Fruit fly (Drosophila melanogaster) whole organism, embryonic: Measurements from ENCODE around the gene CG34398.

Experiments used
- Asciz ChIP-seq: fragments of 200-800 bp; sonication (Bioruptor generic); optimal IDR thresholded peaks from 2 replicates; lab custom pipeline; 2017; ENCODE audit warnings: missing biosample characterization, mild to moderate bottlenecking, missing genetic modification characterization, missing genetic modification reagents
- BtbVII ChIP-seq: fragments of 200-800 bp; sonication (Bioruptor generic); optimal IDR thresholded peaks from 3 replicates; lab custom pipeline; 2017; ENCODE audit warnings: missing biosample characterization, mild to moderate bottlenecking, missing genetic modification characterization
- CG10366 ChIP-seq: fragments of 200-800 bp; sonication (Bioruptor generic); IDR thresholded peaks from 2 replicates; pipeline ENCODE4 v1.3.6; 2022; ENCODE audit warnings: missing biosample characterization, missing genetic modification characterization
- CG12071 ChIP-seq: fragments of 200-800 bp; sonication (Bioruptor generic); optimal IDR thresholded peaks from 3 replicates; lab custom pipeline; 2018; ENCODE audit warnings: missing biosample characterization, mild to moderate bottlenecking, missing genetic modification characterization
- CG12219 ChIP-seq: fragments of 200-800 bp; sonication (Bioruptor generic); optimal IDR thresholded peaks from 3 replicates; lab custom pipeline; 2018; ENCODE audit warnings: missing biosample characterization, mild to moderate bottlenecking, missing genetic modification characterization
- CG12299 ChIP-seq: fragments of 200-800 bp; sonication (Bioruptor generic); optimal IDR thresholded peaks from 2 replicates; lab custom pipeline; 2018; ENCODE audit warnings: missing biosample characterization, mild to moderate bottlenecking, missing genetic modification characterization
- CG13424 ChIP-seq: fragments of 200-800 bp; sonication (Bioruptor generic); optimal IDR thresholded peaks from 2 replicates; lab custom pipeline; 2019; ENCODE audit warnings: missing biosample characterization, mild to moderate bottlenecking, missing genetic modification characterization, moderate library complexity
- CG14860 ChIP-seq: fragments of 200-800 bp; sonication (Bioruptor generic); IDR thresholded peaks from 3 replicates; pipeline ENCODE4 v1.3.6; 2022; ENCODE audit warnings: missing biosample characterization, missing genetic modification characterization; ENCODE audit not compliant: partially characterized antibody
- CG17568 ChIP-seq: fragments of 200-800 bp; sonication (Bioruptor generic); optimal IDR thresholded peaks from 2 replicates; lab custom pipeline; 2018; ENCODE audit warnings: missing biosample characterization, mild to moderate bottlenecking, missing genetic modification characterization, moderate library complexity
- CG1792 ChIP-seq: fragments of 200-800 bp; sonication (Bioruptor generic); optimal IDR thresholded peaks from 2 replicates; lab custom pipeline; 2016; ENCODE audit warnings: missing biosample characterization, missing genetic modification characterization
- CG18764 ChIP-seq: fragments of 200-800 bp; sonication (Bioruptor generic); optimal IDR thresholded peaks from 3 replicates; lab custom pipeline; 2016; ENCODE audit warnings: missing biosample characterization, missing genetic modification characterization
- CG3281 ChIP-seq: fragments of 200-800 bp; sonication (Bioruptor generic); optimal IDR thresholded peaks from 3 replicates; lab custom pipeline; 2017; ENCODE audit warnings: missing biosample characterization, mild to moderate bottlenecking, missing genetic modification characterization
- CG43689 ChIP-seq: fragments of 200-800 bp; sonication (Bioruptor generic); IDR thresholded peaks from 2 replicates; pipeline ENCODE4 v1.3.6; 2022; ENCODE audit warnings: missing biosample characterization, missing genetic modification characterization
- CG8281 ChIP-seq: fragments of 200-800 bp; sonication (Bioruptor generic); optimal IDR thresholded peaks from 2 replicates; lab custom pipeline; 2018; ENCODE audit warnings: missing biosample characterization, mild to moderate bottlenecking, missing genetic modification characterization, moderate library complexity
- CG8290 ChIP-seq, 3 experiments: fragments of 200-800 bp; sonication (Bioruptor generic); optimal IDR thresholded peaks; 2 replicates each; lab custom pipeline; 2016 to 2019; ENCODE audit warnings: missing biosample characterization in 3 of 3, missing genetic modification characterization in 3 of 3, mild to moderate bottlenecking in 2 of 3, moderate library complexity in 1 of 3
- Deaf1 ChIP-seq: fragments of 200-800 bp; optimal IDR thresholded peaks from 3 replicates; lab custom pipeline; 2019; ENCODE audit warnings: missing biosample characterization, mild to moderate bottlenecking, missing genetic modification characterization, moderate library complexity
- Eip74EF ChIP-seq, 2 experiments: fragments of 200-800 bp in 1 of 2; fragments of >200 bp in 1 of 2; sonication (Bioruptor generic) in 1 of 2; optimal IDR thresholded peaks; 2 replicates each; lab custom pipeline; 2017 to 2019; ENCODE audit warnings: missing biosample characterization in 2 of 2, missing genetic modification characterization in 2 of 2, mild to moderate bottlenecking in 1 of 2, moderate library complexity in 1 of 2
- Ets65A ChIP-seq: fragments of 200-800 bp; sonication (Bioruptor generic); peaks from one replicate; lab custom pipeline; 2016; ENCODE audit warnings: missing biosample characterization, missing genetic modification characterization
- Fer1 ChIP-seq: fragments of 200-800 bp; sonication (Bioruptor generic); optimal IDR thresholded peaks from 2 replicates; lab custom pipeline; 2017; ENCODE audit warnings: missing biosample characterization, mild to moderate bottlenecking, missing genetic modification characterization
- Fer3 ChIP-seq: fragments of 200-800 bp; sonication (Bioruptor generic); optimal IDR thresholded peaks from 2 replicates; lab custom pipeline; 2018; ENCODE audit warnings: missing biosample characterization, mild to moderate bottlenecking, missing genetic modification characterization, moderate library complexity
- Hmr ChIP-seq: fragments of 200-800 bp; sonication (Bioruptor generic); optimal IDR thresholded peaks from 3 replicates; lab custom pipeline; 2017; ENCODE audit warnings: mild to moderate bottlenecking, missing biosample characterization, missing genetic modification reagents, missing genetic modification characterization
- Hr78 ChIP-seq, 2 experiments: fragments of 200-800 bp in 1 of 2; fragments of >200 bp in 1 of 2; sonication (Bioruptor generic) in 1 of 2; optimal IDR thresholded peaks; 2 replicates each; lab custom pipeline; 2017 to 2019; ENCODE audit warnings: missing biosample characterization in 2 of 2, missing genetic modification characterization in 2 of 2, mild to moderate bottlenecking in 1 of 2, moderate library complexity in 1 of 2
- Med ChIP-seq: fragments of 200-800 bp; sonication (Bioruptor generic); peaks from one replicate; lab custom pipeline; 2016; ENCODE audit warnings: missing biosample characterization, missing genetic modification characterization, mild to moderate bottlenecking, inconsistent platforms, moderate library complexity
- PHDP ChIP-seq: fragments of 200-800 bp; sonication (Bioruptor generic); optimal IDR thresholded peaks from 3 replicates; lab custom pipeline; 2018; ENCODE audit warnings: missing biosample characterization, mild to moderate bottlenecking, missing genetic modification characterization, moderate library complexity
- Sox100B ChIP-seq: fragments of 200-800 bp; sonication (Bioruptor generic); optimal IDR thresholded peaks from 3 replicates; lab custom pipeline; 2018; ENCODE audit warnings: missing biosample characterization, mild to moderate bottlenecking, missing genetic modification characterization
- TFAM ChIP-seq: fragments of 200-800 bp; sonication (Bioruptor generic); optimal IDR thresholded peaks from 2 replicates; lab custom pipeline; 2017; ENCODE audit warnings: missing biosample characterization, missing genetic modification characterization, inconsistent platforms
- Xbp1 ChIP-seq: fragments of 200-800 bp; sonication (Bioruptor generic); optimal IDR thresholded peaks from 3 replicates; lab custom pipeline; 2016; ENCODE audit warnings: missing biosample characterization, mild to moderate bottlenecking, missing genetic modification characterization
- bsh ChIP-seq, 2 experiments: fragments of 200-800 bp; sonication (Bioruptor generic); optimal IDR thresholded peaks; 2 replicates each; lab custom pipeline; 2017 to 2018; ENCODE audit warnings: mild to moderate bottlenecking in 2 of 2, missing biosample characterization in 2 of 2, missing genetic modification characterization in 2 of 2, moderate library complexity in 1 of 2
- croc ChIP-seq: fragments of 200-800 bp; sonication (Bioruptor generic); conservative IDR thresholded peaks from 3 replicates; pipeline ENCODE4 v1.3.6; 2022; ENCODE audit warnings: missing biosample characterization, missing genetic modification characterization
- disco-r ChIP-seq: fragments of 200-800 bp; sonication (Bioruptor generic); optimal IDR thresholded peaks from 2 replicates; lab custom pipeline; 2016; ENCODE audit warnings: missing biosample characterization, missing genetic modification characterization
- exex ChIP-seq: fragments of 200-800 bp; sonication (Bioruptor generic); optimal IDR thresholded peaks from 4 replicates; lab custom pipeline; 2018; ENCODE audit warnings: missing biosample characterization, mild to moderate bottlenecking, missing genetic modification characterization, moderate library complexity
- fd64A ChIP-seq: fragments of 200-800 bp; sonication (Bioruptor generic); optimal IDR thresholded peaks from 3 replicates; lab custom pipeline; 2018; ENCODE audit warnings: missing biosample characterization, mild to moderate bottlenecking, missing genetic modification characterization
- gem ChIP-seq: fragments of 200-800 bp; sonication (Bioruptor generic); optimal IDR thresholded peaks from 2 replicates; lab custom pipeline; 2019; ENCODE audit warnings: missing biosample characterization, mild to moderate bottlenecking, missing genetic modification characterization, moderate library complexity
- grau ChIP-seq: fragments of 200-800 bp; optimal IDR thresholded peaks from 3 replicates; lab custom pipeline; 2019; ENCODE audit warnings: missing biosample characterization, mild to moderate bottlenecking, missing genetic modification characterization, moderate library complexity
- grn ChIP-seq: fragments of 200-800 bp; sonication (Bioruptor generic); optimal IDR thresholded peaks from 3 replicates; lab custom pipeline; 2017; ENCODE audit warnings: missing biosample characterization, missing genetic modification characterization
- jing ChIP-seq: fragments of 200-800 bp; sonication (Bioruptor generic); optimal IDR thresholded peaks from 2 replicates; lab custom pipeline; 2018; ENCODE audit warnings: missing biosample characterization, mild to moderate bottlenecking, missing genetic modification characterization
- lab ChIP-seq: fragments of 200-800 bp; sonication (Bioruptor generic); optimal IDR thresholded peaks from 3 replicates; lab custom pipeline; 2017; ENCODE audit warnings: missing biosample characterization, missing genetic modification characterization, mild to moderate bottlenecking, moderate library complexity, missing genetic modification reagents
- mirr ChIP-seq: fragments of 200-800 bp; sonication (Bioruptor generic); optimal IDR thresholded peaks from 3 replicates; lab custom pipeline; 2018; ENCODE audit warnings: missing biosample characterization, mild to moderate bottlenecking, missing genetic modification characterization
- odd ChIP-seq: fragments of 200-800 bp; sonication (Bioruptor generic); optimal IDR thresholded peaks from 2 replicates; lab custom pipeline; 2017; ENCODE audit warnings: missing biosample characterization, mild to moderate bottlenecking, missing genetic modification characterization
- onecut ChIP-seq: fragments of 200-800 bp; sonication (Bioruptor generic); IDR thresholded peaks from 2 replicates; pipeline ENCODE4 v1.3.6; 2022; ENCODE audit warnings: missing biosample characterization, missing genetic modification characterization
- run ChIP-seq: fragments of 200-800 bp; sonication (Bioruptor generic); optimal IDR thresholded peaks from 3 replicates; lab custom pipeline; 2018; ENCODE audit warnings: missing biosample characterization, mild to moderate bottlenecking, missing genetic modification characterization
- salm ChIP-seq: fragments of 200-800 bp; sonication (Bioruptor generic); optimal IDR thresholded peaks from 2 replicates; lab custom pipeline; 2018; ENCODE audit warnings: missing biosample characterization, mild to moderate bottlenecking, missing genetic modification characterization
- schlank ChIP-seq: fragments of 200-800 bp; sonication (Bioruptor generic); optimal IDR thresholded peaks from 2 replicates; lab custom pipeline; 2018; ENCODE audit warnings: missing biosample characterization, mild to moderate bottlenecking, missing genetic modification characterization
- sd ChIP-seq: fragments of 200-800 bp; sonication (Bioruptor generic); optimal IDR thresholded peaks from 3 replicates; lab custom pipeline; 2018; ENCODE audit warnings: missing biosample characterization, mild to moderate bottlenecking, missing genetic modification characterization, moderate library complexity
- so ChIP-seq: fragments of 200-800 bp; sonication (Bioruptor generic); IDR thresholded peaks from 3 replicates; pipeline ENCODE4 v1.3.6; 2022; ENCODE audit warnings: missing biosample characterization, missing genetic modification characterization
- tin ChIP-seq: fragments of 200-800 bp; sonication (Bioruptor generic); optimal IDR thresholded peaks from 3 replicates; lab custom pipeline; 2016; ENCODE audit warnings: missing biosample characterization, missing genetic modification characterization
- tll ChIP-seq, 2 experiments: fragments of 200-800 bp in 1 of 2; fragments of >200 bp in 1 of 2; sonication (Bioruptor generic) in 1 of 2; optimal IDR thresholded peaks; 2 replicates each; lab custom pipeline; 2017 to 2019; ENCODE audit warnings: missing biosample characterization in 2 of 2, missing genetic modification characterization in 2 of 2, mild to moderate bottlenecking in 1 of 2, moderate library complexity in 1 of 2
- wek ChIP-seq: fragments of 200-800 bp; sonication (Bioruptor generic); optimal IDR thresholded peaks from 3 replicates; lab custom pipeline; 2018; ENCODE audit warnings: missing biosample characterization, mild to moderate bottlenecking, missing genetic modification characterization, moderate library complexity

CG34398 gene

DNA sequence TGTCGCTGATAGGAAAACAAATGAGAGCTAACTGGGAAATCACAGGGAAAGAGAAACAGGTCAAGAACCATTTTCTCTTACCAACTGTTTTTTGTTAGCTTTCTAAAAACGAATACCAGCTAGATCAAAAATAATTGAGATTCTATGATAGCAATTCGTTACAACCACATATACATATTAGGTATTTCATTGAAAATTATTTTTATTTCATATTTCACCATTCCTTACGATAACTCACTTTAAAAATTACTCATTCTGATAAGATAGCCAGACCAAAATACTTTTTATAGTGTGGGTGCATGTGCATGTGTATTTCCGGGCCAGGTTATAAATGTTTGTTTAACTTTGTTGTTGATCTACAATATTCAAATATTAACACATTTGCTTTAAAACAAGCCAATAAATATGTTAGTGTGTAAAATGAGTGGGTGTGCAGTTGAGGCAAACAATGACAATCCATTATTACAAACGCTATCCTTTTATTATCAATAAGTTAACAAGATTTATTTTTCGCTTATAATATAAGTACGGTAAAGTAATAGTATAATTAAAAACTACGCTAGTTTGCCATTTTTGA is 39.3 kb downstream of the CG34398 start (continued):
- TF ChIP-seq jing (GFP tag; lab: Kevin White, UChicago) (no peak), onecut (GFP tag; lab: Robert Waterston, UW) (peak; percentile 7; the same call in 1 of the 2 replicates), Fer3 (tag; lab: Kevin White, UChicago) (peak; percentile 30), Sox100B (GFP tag; lab: Kevin White, UChicago) (peak; percentile 34), Asciz (GFP tag; lab: Kevin White, UChicago) (peak; percentile 67), so (GFP tag; lab: Robert Waterston, UW) (no peak), disco-r (no peak), BtbVII (no peak), Fer1 (GFP tag; lab: Kevin White, UChicago) (peak; percentile 36), CG13424 (peak; percentile 25), Hmr (GFP tag; lab: Kevin White, UChicago) (peak; percentile 22), fd64A (peak; percentile 48), bsh (GFP tag; optimal IDR thresholded peaks at IDR 0.05; lab: Kevin White, UChicago) (peak in 1 of 2 experiments; percentile 18), run (tag; lab: Kevin White, UChicago) (no peak), sd (tag; lab: Kevin White, UChicago) (peak; percentile 22), schlank (tag; lab: Kevin White, UChicago) (no peak), CG1792 (GFP tag; lab: Kevin White, UChicago) (no peak), mirr (GFP tag; lab: Kevin White, UChicago) (peak; percentile 21), Deaf1 (no peak), CG3281 (GFP tag; lab: Kevin White, UChicago) (peak; percentile 7), odd (peak; percentile 24), lab (GFP tag; lab: Kevin White, UChicago) (peak; percentile 39), tll (GFP tag; optimal IDR thresholded peaks at IDR 0.05; lab: Kevin White, UChicago) (no peak), exex (peak; percentile 28), Eip74EF (GFP tag; optimal IDR thresholded peaks at IDR 0.05; lab: Kevin White, UChicago) (peak in 1 of 2 experiments; percentile 60), CG17568 (peak; percentile 59), grn (no peak), gem (tag; lab: Kevin White, UChicago) (peak; percentile 2), CG43689 (GFP tag; lab: Robert Waterston, UW) (no peak), salm (tag; lab: Kevin White, UChicago) (peak; percentile 47), CG18764 (GFP tag; lab: Kevin White, UChicago) (no peak), CG12219 (GFP tag; lab: Kevin White, UChicago) (peak; percentile 29), CG10366 (GFP tag; lab: Robert Waterston, UW) (no peak), TFAM (GFP tag; lab: Kevin White, UChicago) (no peak), wek (peak; percentile 72), Med (GFP tag; lab: Kevin White, UChicago) (peak; percentile 69), Xbp1 (GFP tag; lab: Kevin White, UChicago) (no peak), CG12299 (tag; lab: Kevin White, UChicago) (peak; percentile 59), tin (GFP tag; lab: Kevin White, UChicago) (no peak), CG8290 (GFP tag; optimal IDR thresholded peaks at IDR 0.05; lab: Kevin White, UChicago) (no peak), CG8290 (tag; optimal IDR thresholded peaks at IDR 0.05; lab: Kevin White, UChicago) (peak in 1 of 2 experiments; percentile 73), PHDP (peak; percentile 43), croc (no peak), CG14860 (no peak), Hr78 (GFP tag; optimal IDR thresholded peaks at IDR 0.05; lab: Kevin White, UChicago) (no peak), CG12071 (GFP tag; lab: Kevin White, UChicago) (peak; percentile 44), Ets65A (no peak), grau (tag; lab: Kevin White, UChicago) (peak; percentile 1), CG8281 (tag; lab: Kevin White, UChicago) (peak; percentile 73)
